Fruit fly (Drosophila melanogaster): Measurements from ENCODE around the gene MME1.
A peak's percentile ranks its signal among the peaks of the same experiment; 100 is the strongest.

MME1 gene

DNA sequence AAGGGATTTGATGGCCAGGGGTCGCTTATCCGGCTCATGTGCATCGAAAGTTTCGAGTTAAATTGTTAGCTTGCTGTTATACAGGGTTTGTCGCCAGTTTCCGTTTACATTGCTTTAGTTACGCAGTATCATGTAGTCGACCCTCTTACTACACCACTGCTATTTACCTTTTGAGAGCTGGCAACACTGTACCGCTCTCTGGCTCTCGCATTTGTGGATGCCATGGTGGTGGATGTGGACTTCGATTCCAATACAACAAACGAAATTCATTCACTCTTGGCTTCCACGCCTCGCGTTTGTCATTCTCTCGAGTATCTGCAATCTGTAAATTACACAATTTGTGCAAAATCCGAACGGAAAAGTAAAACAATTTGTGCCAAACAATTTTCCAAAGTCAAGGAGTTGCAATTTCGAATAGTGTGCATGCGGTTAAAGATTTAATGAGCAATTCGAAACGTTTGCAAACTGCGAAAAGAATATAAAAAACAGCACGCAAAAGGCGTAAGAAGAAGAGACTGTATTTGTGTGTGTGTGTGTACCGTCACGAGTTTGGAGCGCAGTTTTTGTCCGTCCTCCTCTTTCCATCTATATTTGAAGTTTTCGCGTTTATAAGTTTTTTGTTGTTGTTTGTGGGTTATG is 21.8 kb downstream of the MME1 start (continued):
- TF ChIP-seq CG17912 (GFP tag; optimal IDR thresholded peaks at IDR 0.05) = peak; percentile 30
- TF ChIP-seq ato (GFP tag; IDR thresholded peaks at IDR 0.05; ENCODE audit: partially characterized antibody) = peak; percentile 100
- peak; percentile 32; the same call in 1 of the 2 replicates for TF ChIP-seq sisA (GFP tag; IDR thresholded peaks at IDR 0.05)
- no peak for TF ChIP-seq pfk (GFP tag; optimal IDR thresholded peaks at IDR 0.05)
- TF ChIP-seq Mad (GFP tag; optimal IDR thresholded peaks at IDR 0.05) = no peak
- no peak for TF ChIP-seq Ravus (GFP tag; IDR thresholded peaks at IDR 0.05)
- no peak for TF ChIP-seq Dek (tag; optimal IDR thresholded peaks at IDR 0.05)
- no peak for TF ChIP-seq CG18764 (GFP tag; optimal IDR thresholded peaks at IDR 0.05)
- no peak for TF ChIP-seq CG1832 (GFP tag; optimal IDR thresholded peaks at IDR 0.05)
- TF ChIP-seq row (GFP tag; IDR thresholded peaks at IDR 0.05) = peak; percentile 93
- no peak for TF ChIP-seq CG30431 (GFP tag; optimal IDR thresholded peaks at IDR 0.05)
- TF ChIP-seq Trl (optimal IDR thresholded peaks at IDR 0.05) = peak; percentile 81 to 84
- TF ChIP-seq Trl (GFP tag; optimal IDR thresholded peaks at IDR 0.05) = peak; percentile 60
- peak; percentile 31 for TF ChIP-seq HmgZ (tag; optimal IDR thresholded peaks at IDR 0.05)
- TF ChIP-seq jigr1 (GFP tag; IDR thresholded peaks at IDR 0.05) = no peak
- no peak for TF ChIP-seq CG8944 (GFP tag; optimal IDR thresholded peaks at IDR 0.05)
- TF ChIP-seq ara (GFP tag; IDR thresholded peaks at IDR 0.05) = no peak; the same call in 1 of the 2 replicates
- peak; percentile 15 for TF ChIP-seq Antp (GFP tag; optimal IDR thresholded peaks at IDR 0.05)
- TF ChIP-seq CG14050 (GFP tag; IDR thresholded peaks at IDR 0.05) = no peak
- no peak for TF ChIP-seq CG7357 (GFP tag; IDR thresholded peaks at IDR 0.05)
- TF ChIP-seq tna (GFP tag; IDR thresholded peaks at IDR 0.05; ENCODE audit: partially characterized antibody) = peak; percentile 100
- TF ChIP-seq CG1647 (GFP tag; optimal IDR thresholded peaks at IDR 0.05) = no peak
- TF ChIP-seq p53 (GFP tag; optimal IDR thresholded peaks at IDR 0.05) = no peak
- TF ChIP-seq ftz-f1 (GFP tag; optimal IDR thresholded peaks at IDR 0.05) = no peak
- no peak for TF ChIP-seq Poxn (GFP tag; IDR thresholded peaks at IDR 0.05)
- TF ChIP-seq CG9932 (GFP tag; IDR thresholded peaks at IDR 0.05) = peak; percentile 53
- TF ChIP-seq cato (GFP tag; optimal IDR thresholded peaks at IDR 0.05; ENCODE audit: borderline replicate concordance) = no peak
- no peak for TF ChIP-seq trh (GFP tag; optimal IDR thresholded peaks at IDR 0.05)
- no peak for TF ChIP-seq vfl (GFP tag; optimal IDR thresholded peaks at IDR 0.05)
- peak; percentile 31 for TF ChIP-seq hkb (optimal IDR thresholded peaks at IDR 0.05)
- TF ChIP-seq hkb (GFP tag; IDR thresholded peaks at IDR 0.05) = peak; percentile 52; the same call in 1 of the 2 replicates
- no peak for TF ChIP-seq eyg (GFP tag; optimal IDR thresholded peaks at IDR 0.05)
- no peak; the same call in 2 of the 3 replicates for TF ChIP-seq dysf (GFP tag; IDR thresholded peaks at IDR 0.05)
- TF ChIP-seq Fer2 (tag; optimal IDR thresholded peaks at IDR 0.05) = no peak
- peak; percentile 17 for TF ChIP-seq Sry-δ (GFP tag; optimal IDR thresholded peaks at IDR 0.05)
- no peak for TF ChIP-seq fd64A (GFP tag; optimal IDR thresholded peaks at IDR 0.05)
- TF ChIP-seq croc (GFP tag; conservative IDR thresholded peaks at IDR 0.05) = no peak
- TF ChIP-seq CG8281 (tag; optimal IDR thresholded peaks at IDR 0.05) = no peak
- TF ChIP-seq CG11695 (GFP tag; IDR thresholded peaks at IDR 0.05) = peak; percentile 65; the same call in 2 of the 3 replicates
- no peak for TF ChIP-seq CG10654 (GFP tag; optimal IDR thresholded peaks at IDR 0.05)
- peak; percentile 63 for TF ChIP-seq Fer1 (GFP tag; optimal IDR thresholded peaks at IDR 0.05)
- no peak for TF ChIP-seq CG12942 (GFP tag; optimal IDR thresholded peaks at IDR 0.05)
- no peak for TF ChIP-seq CG8478 (optimal IDR thresholded peaks at IDR 0.05)
- no peak for TF ChIP-seq CG30020 (tag; optimal IDR thresholded peaks at IDR 0.05)
- peak; percentile 52; the same call in 1 of the 2 replicates for TF ChIP-seq HLH3B (GFP tag; IDR thresholded peaks at IDR 0.05)
- TF ChIP-seq HHEX (GFP tag; optimal IDR thresholded peaks at IDR 0.05) = no peak
- TF ChIP-seq CG33213 (GFP tag; optimal IDR thresholded peaks at IDR 0.05) = no peak
- TF ChIP-seq CG1233 (GFP tag; optimal IDR thresholded peaks at IDR 0.05) = no peak
- no peak for TF ChIP-seq CG31224 (GFP tag; IDR thresholded peaks at IDR 0.05)
- TF ChIP-seq Myb (GFP tag; optimal IDR thresholded peaks at IDR 0.05) = no peak
- no peak for TF ChIP-seq bab2 (GFP tag; optimal IDR thresholded peaks at IDR 0.05)
- peak; percentile 90 for TF ChIP-seq Med (GFP tag)
- no peak for TF ChIP-seq Gsc (GFP tag; IDR thresholded peaks at IDR 0.05)
